Fruit fly (Drosophila melanogaster): Measurements from ENCODE around the gene CG15347.

dm6 chrX:8416209-8416608 lies 44.5 kb downstream of the CG15347 start:
- TF ChIP-seq OdsH (GFP tag; optimal IDR thresholded peaks at IDR 0.05): no peak
- TF ChIP-seq sage (GFP tag; optimal IDR thresholded peaks at IDR 0.05): no peak

Data from whole organism, wandering third instar larva.